Worm (Caenorhabditis elegans) whole organism, L1 larva: ENCODE measurements around the gene famh-161.

Source experiments
- ama-1 ChIP-seq: fragments of 150-350 bp; optimal IDR thresholded peaks from 2 replicates; lab custom pipeline; 2014
- dpl-1 ChIP-seq, 3 experiments: fragments of 150-350 bp in 2 of 3; sonication (generic microtip) in 1 of 3; optimal IDR thresholded peaks; 2 replicates each; lab custom pipeline; 2014 to 2017; ENCODE audit warnings: missing biosample characterization in 3 of 3, missing genetic modification characterization in 3 of 3, missing genetic modification reagents in 3 of 3
- fkh-10 ChIP-seq: sonication (generic microtip); optimal IDR thresholded peaks from 2 replicates; lab custom pipeline; 2017; ENCODE audit warnings: missing biosample characterization, missing genetic modification reagents, missing genetic modification characterization
- fos-1 ChIP-seq: fragments of 150-350 bp; optimal IDR thresholded peaks from 2 replicates; lab custom pipeline; 2014; ENCODE audit warnings: missing biosample characterization, missing genetic modification characterization
- mdl-1 ChIP-seq, 2 experiments: fragments of 150-350 bp; optimal IDR thresholded peaks; 2 replicates each; lab custom pipeline; 2014 to 2017; ENCODE audit warnings: missing biosample characterization in 2 of 2, missing genetic modification characterization in 2 of 2, inconsistent platforms in 1 of 2
- nhr-11 ChIP-seq: fragments of 150-350 bp; optimal IDR thresholded peaks from 2 replicates; lab custom pipeline; 2014; ENCODE audit warnings: missing biosample characterization, missing genetic modification characterization
- pqm-1 ChIP-seq: sonication (generic microtip); optimal IDR thresholded peaks from 3 replicates; lab custom pipeline; 2017; ENCODE audit warnings: missing biosample characterization, missing genetic modification characterization
- skn-1 ChIP-seq: fragments of 150-350 bp; optimal IDR thresholded peaks from 2 replicates; lab custom pipeline; 2014; ENCODE audit warnings: missing biosample characterization, missing genetic modification characterization

ce11 chrV:20518927-20519326 lies 15.0 kb downstream of the famh-161 start, which contains the start of gene Y38H6C.25:
- TF ChIP-seq pqm-1 (tag; lab: Kevin White, UChicago) (no peak), skn-1 (tag; lab: Kevin White, UChicago) (no peak), fkh-10 (GFP tag; lab: Kevin White, UChicago) (no peak), nhr-11 (tag; lab: Kevin White, UChicago) (no peak), ama-1 (lab: Kevin White, UChicago) (no peak), dpl-1 (GFP tag; optimal IDR thresholded peaks at IDR 0.05; lab: Kevin White, UChicago) (no peak), fos-1 (tag; lab: Kevin White, UChicago) (no peak), mdl-1 (tag; optimal IDR thresholded peaks at IDR 0.05; lab: Kevin White, UChicago) (no peak)
